Worm (Caenorhabditis elegans): ENCODE results near the gene Y56A3A.7.
A peak's percentile ranks its signal among the peaks of the same experiment; 100 is the strongest.

The Y56A3A.7 gene

ce11 chrIII:11921658-11922098 is 25.1 kb downstream of the Y56A3A.7 start, which contains the start of gene Y56A3A.22:
Gene Y56A3A.22 (plus strand): TSS chrIII:11921692.
- no peak for TF ChIP-seq ztf-23 (GFP tag; IDR thresholded peaks at IDR 0.05)
- 0 out of 2 replicates have a peak, but pooled peaks have one; percentile 34 for TF ChIP-seq flt-1 (GFP tag; IDR thresholded peaks at IDR 0.05)

ce11 chrIII:11920187-11920785 is 26.5 kb downstream of the Y56A3A.7 start, which contains the start of the genes ccf-1 and trap-4:
Gene ccf-1 (minus strand): TSS chrIII:11920237.
Gene trap-4 (plus strand): TSS chrIII:11920735.
- TF ChIP-seq T22C8.4 (GFP tag; IDR thresholded peaks at IDR 0.05): 0 out of 2 replicates have a peak, but pooled peaks have one; percentile 15
- TF ChIP-seq med-1 (GFP tag; optimal IDR thresholded peaks at IDR 0.05; ENCODE audit: insufficient read depth): no peak

DNA sequence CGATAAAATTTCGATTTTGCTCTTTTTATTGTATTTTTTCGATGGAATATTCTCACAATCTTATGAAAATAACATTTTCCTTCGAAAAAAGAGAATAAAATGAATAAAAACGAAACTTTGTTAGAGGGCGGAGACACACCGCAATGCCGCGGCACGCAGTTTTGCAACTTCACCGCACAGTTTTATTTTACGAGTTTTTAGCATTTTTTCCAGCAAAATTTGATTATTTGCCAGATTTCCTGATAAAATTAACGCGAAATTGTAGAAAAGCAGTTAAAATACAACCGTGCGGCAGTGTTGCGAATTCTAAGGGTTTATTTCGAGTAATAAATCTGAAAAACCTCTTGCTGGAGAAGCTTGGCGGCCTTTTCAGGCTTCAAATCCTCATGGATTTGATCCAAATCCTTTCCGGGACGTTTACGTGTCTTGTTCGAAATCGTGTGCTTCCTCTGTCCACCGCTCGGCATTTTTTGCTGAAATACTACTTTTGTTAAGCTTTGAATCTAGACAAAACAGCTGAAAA is 28.5 kb downstream of the Y56A3A.7 start, which contains the start of gene znf-593:
TSS of gene znf-593 (minus strand) at position 473 of the 523 bp plus-strand sequence.
- TF ChIP-seq tab-1 (GFP tag; IDR thresholded peaks at IDR 0.05) (no peak), flt-1 (GFP tag; IDR thresholded peaks at IDR 0.05) (peak; percentile 72; the same call in 1 of the 2 replicates), ztf-23 (GFP tag; IDR thresholded peaks at IDR 0.05) (no peak), ztf-29 (GFP tag; IDR thresholded peaks at IDR 0.05) (no peak)

DNA sequence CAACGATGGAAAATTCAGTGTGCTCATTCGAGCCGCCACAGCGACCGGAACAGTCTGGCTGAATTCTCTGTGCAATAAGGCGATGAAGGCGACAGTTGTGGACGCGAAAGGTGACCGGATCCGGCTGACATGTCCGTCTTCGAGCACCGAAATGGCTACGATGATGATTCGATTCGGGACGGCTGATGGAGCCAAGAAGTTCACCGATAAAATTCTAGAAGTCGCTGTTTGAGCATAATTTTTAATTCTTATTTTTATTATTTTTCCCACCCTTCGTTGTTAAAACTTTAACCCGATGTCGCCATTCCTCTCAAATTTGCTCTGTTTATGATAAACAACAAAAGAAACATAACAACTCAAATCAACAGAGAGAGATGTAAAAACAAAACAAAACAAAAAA is 29.3 kb downstream of the Y56A3A.7 start:
- TF ChIP-seq ref-1 (GFP tag; conservative IDR thresholded peaks at IDR 0.05) (no peak), tab-1 (GFP tag; IDR thresholded peaks at IDR 0.05) (no peak), ztf-23 (GFP tag; IDR thresholded peaks at IDR 0.05) (no peak), ztf-29 (GFP tag; IDR thresholded peaks at IDR 0.05) (no peak), med-1 (GFP tag; optimal IDR thresholded peaks at IDR 0.05; ENCODE audit: insufficient read depth) (no peak), klf-2 (GFP tag; conservative IDR thresholded peaks at IDR 0.05) (no peak), cog-1 (tag; optimal IDR thresholded peaks at IDR 0.05) (no peak), flt-1 (GFP tag; IDR thresholded peaks at IDR 0.05) (no peak), T22C8.4 (GFP tag; IDR thresholded peaks at IDR 0.05) (no peak)

ce11 chrIII:11917090-11917489 is 29.7 kb downstream of the Y56A3A.7 start:
- TF ChIP-seq tab-1 (GFP tag; IDR thresholded peaks at IDR 0.05): no peak
- TF ChIP-seq ztf-23 (GFP tag; IDR thresholded peaks at IDR 0.05): no peak
- no peak for TF ChIP-seq ref-1 (GFP tag; conservative IDR thresholded peaks at IDR 0.05)
- TF ChIP-seq cog-1 (tag; optimal IDR thresholded peaks at IDR 0.05): no peak
- TF ChIP-seq klf-2 (GFP tag; conservative IDR thresholded peaks at IDR 0.05): no peak
- TF ChIP-seq T22C8.4 (GFP tag; IDR thresholded peaks at IDR 0.05): no peak
- TF ChIP-seq flt-1 (GFP tag; IDR thresholded peaks at IDR 0.05): no peak
- no peak for TF ChIP-seq ztf-29 (GFP tag; IDR thresholded peaks at IDR 0.05)
- TF ChIP-seq med-1 (GFP tag; optimal IDR thresholded peaks at IDR 0.05; ENCODE audit: insufficient read depth): no peak

ce11 chrIII:11916260-11916659 is 30.6 kb downstream of the Y56A3A.7 start:
- TF ChIP-seq tab-1 (GFP tag; IDR thresholded peaks at IDR 0.05) (no peak), med-1 (GFP tag; optimal IDR thresholded peaks at IDR 0.05; ENCODE audit: insufficient read depth) (no peak), cog-1 (tag; optimal IDR thresholded peaks at IDR 0.05) (no peak), ztf-23 (GFP tag; IDR thresholded peaks at IDR 0.05) (no peak), flt-1 (GFP tag; IDR thresholded peaks at IDR 0.05) (no peak), T22C8.4 (GFP tag; IDR thresholded peaks at IDR 0.05) (no peak), ref-1 (GFP tag; conservative IDR thresholded peaks at IDR 0.05) (no peak), ztf-29 (GFP tag; IDR thresholded peaks at IDR 0.05) (no peak)

ce11 chrIII:11915666-11916065 is 31.2 kb downstream of the Y56A3A.7 start, which contains the start of the genes ndab-1 and npp-16:
Gene ndab-1 (minus strand): TSS chrIII:11915712.
Gene npp-16 (plus strand): TSS chrIII:11915928.
- TF ChIP-seq ref-1 (GFP tag; conservative IDR thresholded peaks at IDR 0.05): no peak
- TF ChIP-seq flt-1 (GFP tag; IDR thresholded peaks at IDR 0.05): 0 out of 2 replicates have a peak, but pooled peaks have one; percentile 36

ce11 chrIII:11914220-11914619 is 32.6 kb downstream of the Y56A3A.7 start, which contains the start of gene Y56A3A.16:
Gene Y56A3A.16 (minus strand): TSS chrIII:11914320.
- TF ChIP-seq tab-1 (GFP tag; IDR thresholded peaks at IDR 0.05) (no peak), flt-1 (GFP tag; IDR thresholded peaks at IDR 0.05) (no peak)

- no peak for TF ChIP-seq flt-1 (GFP tag; IDR thresholded peaks at IDR 0.05)
Measured at ce11 chrIII:11909778-11910177, 37.0 kb downstream of the Y56A3A.7 start, which contains the start of gene faah-4. Gene faah-4 (minus strand): TSS chrIII:11909878.

- TF ChIP-seq tab-1 (GFP tag; IDR thresholded peaks at IDR 0.05): no peak
- TF ChIP-seq flt-1 (GFP tag; IDR thresholded peaks at IDR 0.05): no peak
- no peak for TF ChIP-seq T22C8.4 (GFP tag; IDR thresholded peaks at IDR 0.05)
Measured at ce11 chrIII:11908660-11909059, 38.2 kb downstream of the Y56A3A.7 start, which contains the start of gene fbxb-24. Gene fbxb-24 (plus strand): TSS chrIII:11908960.

- TF ChIP-seq ztf-23 (GFP tag; IDR thresholded peaks at IDR 0.05): no peak
- no peak for TF ChIP-seq med-1 (GFP tag; optimal IDR thresholded peaks at IDR 0.05; ENCODE audit: insufficient read depth)
- TF ChIP-seq klf-2 (GFP tag; conservative IDR thresholded peaks at IDR 0.05): no peak
- no peak for TF ChIP-seq ref-1 (GFP tag; conservative IDR thresholded peaks at IDR 0.05)
- TF ChIP-seq tab-1 (GFP tag; IDR thresholded peaks at IDR 0.05): no peak
- TF ChIP-seq ztf-29 (GFP tag; IDR thresholded peaks at IDR 0.05): no peak
- no peak for TF ChIP-seq cog-1 (tag; optimal IDR thresholded peaks at IDR 0.05)
- no peak for TF ChIP-seq T22C8.4 (GFP tag; IDR thresholded peaks at IDR 0.05)
- no peak for TF ChIP-seq flt-1 (GFP tag; IDR thresholded peaks at IDR 0.05)
Measured at ce11 chrIII:11907177-11907576, 39.6 kb downstream of the Y56A3A.7 start, which contains the start of gene sdz-33. Gene sdz-33 (plus strand): TSS chrIII:11907477.

Data from whole organism, midembryonic.